Worm (Caenorhabditis elegans): ENCODE data around the gene rps-11.
A peak's percentile ranks its signal among the peaks of the same experiment; 100 is the strongest.

The rps-11 gene

ce11 chrIV:11603265-11603840 is 912 bp downstream of the rps-11 start:
- TF ChIP-seq ceh-16 (tag; optimal IDR thresholded peaks at IDR 0.05): no peak
- TF ChIP-seq elt-1 (tag; optimal IDR thresholded peaks at IDR 0.05): no peak
- no peak for TF ChIP-seq nhr-21 (tag; optimal IDR thresholded peaks at IDR 0.05)
- TF ChIP-seq mbf-1 (tag; optimal IDR thresholded peaks at IDR 0.05): no peak

ce11 chrIV:11604909-11605308 is 2.5 kb downstream of the rps-11 start, which contains the start of the genes ragc-1 and Y24F12A.1:
Gene ragc-1 (minus strand): TSS chrIV:11604933.
Gene Y24F12A.1 (plus strand): TSS chrIV:11605254.
- TF ChIP-seq egl-27 (tag; optimal IDR thresholded peaks at IDR 0.05) (no peak), lin-39 (tag; optimal IDR thresholded peaks at IDR 0.05) (no peak), lsy-2 (tag; optimal IDR thresholded peaks at IDR 0.05) (peak in 1 of 2 experiments; percentile 72), nhr-10 (tag; optimal IDR thresholded peaks at IDR 0.05) (no peak), nhr-237 (tag; optimal IDR thresholded peaks at IDR 0.05) (no peak), C34F6.9 (tag; optimal IDR thresholded peaks at IDR 0.05) (peak; percentile 72), unc-55 (GFP tag; optimal IDR thresholded peaks at IDR 0.05) (peak; percentile 68), nhr-23 (tag; optimal IDR thresholded peaks at IDR 0.05) (no peak), sma-3 (GFP tag; optimal IDR thresholded peaks at IDR 0.05) (peak; percentile 55), unc-62 (GFP tag; optimal IDR thresholded peaks at IDR 0.05) (no peak), elt-1 (tag; optimal IDR thresholded peaks at IDR 0.05) (no peak), ztf-11 (tag; optimal IDR thresholded peaks at IDR 0.05) (no peak), nhr-6 (tag; optimal IDR thresholded peaks at IDR 0.05) (no peak), F13H6.1 (tag; optimal IDR thresholded peaks at IDR 0.05) (peak; percentile 29), crh-2 (tag; optimal IDR thresholded peaks at IDR 0.05) (peak; percentile 50), snpc-4 (tag; optimal IDR thresholded peaks at IDR 0.05) (peak; percentile 18), zag-1 (tag; optimal IDR thresholded peaks at IDR 0.05) (no peak), nhr-21 (tag; optimal IDR thresholded peaks at IDR 0.05) (no peak), ama-1 (optimal IDR thresholded peaks at IDR 0.05) (no peak), nhr-129 (tag; optimal IDR thresholded peaks at IDR 0.05) (peak; percentile 69), blmp-1 (tag; optimal IDR thresholded peaks at IDR 0.05; ENCODE audit: insufficient read depth) (peak; percentile 31), nhr-77 (tag; optimal IDR thresholded peaks at IDR 0.05) (no peak), ceh-16 (tag; optimal IDR thresholded peaks at IDR 0.05) (no peak), sma-9 (GFP tag; optimal IDR thresholded peaks at IDR 0.05) (peak; percentile 18), sma-9 (tag; optimal IDR thresholded peaks at IDR 0.05) (no peak), skn-1 (tag; optimal IDR thresholded peaks at IDR 0.05) (peak; percentile 30), lin-13 (GFP tag; optimal IDR thresholded peaks at IDR 0.05) (peak; percentile 27), peb-1 (tag; optimal IDR thresholded peaks at IDR 0.05) (no peak), sem-4 (tag; optimal IDR thresholded peaks at IDR 0.05) (no peak), mdl-1 (tag; optimal IDR thresholded peaks at IDR 0.05) (no peak), dmd-4 (tag; optimal IDR thresholded peaks at IDR 0.05) (no peak), fos-1 (tag; optimal IDR thresholded peaks at IDR 0.05) (peak; percentile 13), ztf-1 (GFP tag; conservative IDR thresholded peaks at IDR 0.05) (no peak), alr-1 (tag; optimal IDR thresholded peaks at IDR 0.05) (no peak), mab-5 (tag; optimal IDR thresholded peaks at IDR 0.05) (no peak), elt-3 (tag; optimal IDR thresholded peaks at IDR 0.05) (no peak), nhr-25 (tag; optimal IDR thresholded peaks at IDR 0.05) (peak; percentile 51), nhr-12 (tag; optimal IDR thresholded peaks at IDR 0.05) (no peak), ceh-82 (tag; optimal IDR thresholded peaks at IDR 0.05) (no peak), nhr-11 (tag; optimal IDR thresholded peaks at IDR 0.05) (no peak), mbf-1 (tag; optimal IDR thresholded peaks at IDR 0.05) (no peak), Y55F3AM.14 (GFP tag; optimal IDR thresholded peaks at IDR 0.05) (no peak), aly-2 (tag; optimal IDR thresholded peaks at IDR 0.05) (no peak), unc-39 (tag; optimal IDR thresholded peaks at IDR 0.05) (no peak), ZK546.5 (tag; optimal IDR thresholded peaks at IDR 0.05) (no peak), ztf-4 (tag; optimal IDR thresholded peaks at IDR 0.05) (no peak), R02D3.7 (tag; optimal IDR thresholded peaks at IDR 0.05) (no peak), lin-11 (tag; optimal IDR thresholded peaks at IDR 0.05) (no peak), gmeb-1 (tag; optimal IDR thresholded peaks at IDR 0.05) (peak; percentile 40)
